Worm (Caenorhabditis elegans) whole organism, L4/young adult: ENCODE measurements around the gene R193.6.

Source experiments
- W03F9.2 ChIP-seq: fragments of 150-350 bp; optimal IDR thresholded peaks from 2 replicates; lab custom pipeline; 2014; ENCODE audit warnings: missing biosample characterization, missing genetic modification characterization
- dao-5 ChIP-seq: sonication (generic microtip); optimal IDR thresholded peaks from 2 replicates; lab custom pipeline; 2016; ENCODE audit warnings: missing genotype, missing genetic modification characterization, moderate library complexity, missing compliant biosample characterization
- him-1 ChIP-seq: sonication (generic microtip); optimal IDR thresholded peaks from 2 replicates; lab custom pipeline; 2016; ENCODE audit warnings: missing genotype, missing genetic modification reagents, missing genetic modification characterization, missing compliant biosample characterization

- no peak for TF ChIP-seq W03F9.2 (tag; lab: Kevin White, UChicago)
- no peak for TF ChIP-seq him-1 (tag; lab: Kevin White, UChicago)
- no peak for TF ChIP-seq dao-5 (tag; lab: Kevin White, UChicago)
Observed at ce11 chrX:1141617-1142016, 7.0 kb upstream of the R193.6 start.
